Fruit fly (Drosophila melanogaster) whole organism, adult: Measurements from ENCODE around the gene onecut.

ENCODE experiments used
- CG11617 ChIP-seq: fragments of 200-800 bp; sonication (Bioruptor generic); optimal IDR thresholded peaks from 2 replicates; lab custom pipeline; 2017; ENCODE audit warnings: mild to moderate bottlenecking, missing biosample characterization, missing genetic modification reagents, missing genetic modification characterization
- CG12768 ChIP-seq: fragments of 200-800 bp; sonication (Bioruptor generic); optimal IDR thresholded peaks from 2 replicates; lab custom pipeline; 2017; ENCODE audit warnings: missing biosample characterization, missing genetic modification characterization, mild to moderate bottlenecking, moderate library complexity, missing genetic modification reagents
- CG14711 ChIP-seq: fragments of 200-800 bp; sonication (Bioruptor generic); optimal IDR thresholded peaks from 2 replicates; lab custom pipeline; 2018; ENCODE audit warnings: missing biosample characterization, mild to moderate bottlenecking, missing genetic modification characterization, moderate library complexity
- CG1620 ChIP-seq: fragments of 200-800 bp; sonication (Bioruptor generic); optimal IDR thresholded peaks from 2 replicates; lab custom pipeline; 2016; ENCODE audit warnings: missing biosample characterization, missing genetic modification characterization
- CG33017 ChIP-seq: fragments of 200-800 bp; sonication (Bioruptor generic); optimal IDR thresholded peaks from 2 replicates; lab custom pipeline; 2018; ENCODE audit warnings: missing biosample characterization, mild to moderate bottlenecking, missing genetic modification characterization, moderate library complexity
- CG5204 ChIP-seq: fragments of 200-800 bp; sonication (Bioruptor generic); optimal IDR thresholded peaks from 2 replicates; lab custom pipeline; 2016; ENCODE audit warnings: missing biosample characterization, missing genetic modification characterization
- CG7045 ChIP-seq: fragments of 200-800 bp; sonication (Bioruptor generic); optimal IDR thresholded peaks from 2 replicates; lab custom pipeline; 2017; ENCODE audit warnings: missing biosample characterization, mild to moderate bottlenecking, missing genetic modification characterization
- CG7101 ChIP-seq: fragments of 200-800 bp; sonication (Bioruptor generic); optimal IDR thresholded peaks from 2 replicates; lab custom pipeline; 2018; ENCODE audit warnings: missing biosample characterization, mild to moderate bottlenecking, missing genetic modification characterization, moderate library complexity
- Clk ChIP-seq: fragments of 200-800 bp; sonication (Bioruptor generic); optimal IDR thresholded peaks from 2 replicates; lab custom pipeline; 2017; ENCODE audit warnings: missing biosample characterization, missing genetic modification characterization
- Crg-1 ChIP-seq: fragments of 200-800 bp; sonication (Bioruptor generic); optimal IDR thresholded peaks from 2 replicates; lab custom pipeline; 2016; ENCODE audit warnings: missing biosample characterization, missing genetic modification characterization
- Hr96 ChIP-seq: fragments of 200-800 bp; sonication (Bioruptor generic); optimal IDR thresholded peaks from 2 replicates; lab custom pipeline; 2016; ENCODE audit warnings: missing biosample characterization, missing genetic modification characterization
- Mnt ChIP-seq: fragments of 200-800 bp; sonication (Bioruptor generic); optimal IDR thresholded peaks from 2 replicates; lab custom pipeline; 2016; ENCODE audit warnings: missing biosample characterization, mild to moderate bottlenecking, missing genetic modification characterization
- bab1 ChIP-seq: fragments of 200-800 bp; sonication (Bioruptor generic); optimal IDR thresholded peaks from 3 replicates; lab custom pipeline; 2019; ENCODE audit warnings: missing biosample characterization, mild to moderate bottlenecking, missing genetic modification characterization, moderate library complexity
- cic ChIP-seq: fragments of 200-800 bp; sonication (Bioruptor generic); optimal IDR thresholded peaks from 2 replicates; lab custom pipeline; 2017; ENCODE audit warnings: missing biosample characterization, mild to moderate bottlenecking, missing genetic modification characterization, moderate library complexity
- cnc ChIP-seq, 2 experiments: fragments of >200 bp; optimal IDR thresholded peaks; 2 replicates each; lab custom pipeline; 2017
- kay ChIP-seq: fragments of 200-800 bp; sonication (Bioruptor generic); peaks from one replicate; lab custom pipeline; 2016; ENCODE audit warnings: missing biosample characterization, missing genetic modification characterization, borderline replicate concordance
- ovo ChIP-seq: fragments of 200-800 bp; sonication (Bioruptor generic); optimal IDR thresholded peaks from 2 replicates; lab custom pipeline; 2016; ENCODE audit warnings: missing biosample characterization, missing genetic modification characterization
- pad ChIP-seq: fragments of 200-800 bp; sonication (Bioruptor generic); optimal IDR thresholded peaks from 3 replicates; lab custom pipeline; 2017; ENCODE audit warnings: missing biosample characterization, missing genetic modification characterization, mild to moderate bottlenecking, moderate library complexity, missing genetic modification reagents
- tj ChIP-seq: fragments of 200-800 bp; sonication (Bioruptor generic); optimal IDR thresholded peaks from 3 replicates; lab custom pipeline; 2017; ENCODE audit warnings: missing biosample characterization, mild to moderate bottlenecking, missing genetic modification characterization, moderate library complexity
- toe ChIP-seq: fragments of 200-800 bp; sonication (Bioruptor generic); optimal IDR thresholded peaks from 2 replicates; lab custom pipeline; 2016; ENCODE audit warnings: missing biosample characterization, missing genetic modification characterization

Gene onecut

DNA sequence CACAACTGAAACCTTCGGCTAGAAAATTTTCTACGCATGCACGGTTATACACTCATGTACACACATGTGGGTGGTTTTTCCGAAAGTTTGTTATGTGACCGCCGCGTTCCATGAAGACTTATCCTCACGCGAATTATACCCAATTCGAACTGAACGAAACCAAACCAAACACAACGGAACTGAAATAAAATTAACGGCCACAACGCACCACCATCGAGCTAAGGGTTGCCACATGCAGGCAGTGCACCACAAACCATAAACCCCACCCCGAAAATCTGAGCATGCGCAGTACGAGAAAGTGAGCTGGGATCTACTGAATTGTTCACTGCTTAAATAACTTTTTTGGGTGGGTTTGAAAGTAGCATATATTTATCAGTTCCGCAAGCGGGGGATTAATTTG, at the start of gene onecut:
TSS of gene onecut (minus strand) at position 152 of the 400 bp plus-strand sequence.
- TF ChIP-seq ovo (no peak), kay (GFP tag; lab: Kevin White, UChicago) (no peak), CG5204 (GFP tag; lab: Kevin White, UChicago) (no peak), CG1620 (GFP tag; lab: Kevin White, UChicago) (no peak), toe (GFP tag; lab: Kevin White, UChicago) (no peak), CG14711 (peak; percentile 51), Mnt (GFP tag; lab: Kevin White, UChicago) (no peak), Clk (GFP tag; lab: Kevin White, UChicago) (no peak), CG11617 (GFP tag; lab: Kevin White, UChicago) (no peak)

DNA sequence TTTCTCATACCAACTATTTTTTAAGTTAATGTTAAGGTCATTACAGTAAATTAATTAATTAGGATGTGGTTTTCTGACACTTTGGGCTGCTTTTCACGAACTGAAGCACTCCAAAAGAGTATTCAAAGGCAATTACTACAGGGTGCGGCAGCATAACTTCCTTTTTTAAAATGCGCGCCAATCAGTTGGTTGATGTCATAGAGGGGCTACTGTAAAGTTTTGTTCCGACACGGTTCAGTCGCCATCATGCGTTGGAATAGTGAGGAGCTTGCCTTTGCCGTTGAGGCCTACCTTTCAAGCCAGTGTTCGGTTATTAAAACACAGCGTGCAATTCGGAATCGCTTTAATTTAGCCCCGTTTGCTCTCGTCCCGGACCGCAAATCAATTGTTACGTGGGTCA, 39.9 kb upstream of the onecut start:
- TF ChIP-seq cnc (optimal IDR thresholded peaks at IDR 0.05; lab: Kevin White, UChicago), result no peak
- no peak for TF ChIP-seq CG5204 (GFP tag; lab: Kevin White, UChicago)
- no peak for TF ChIP-seq Hr96
- TF ChIP-seq CG7045 (GFP tag; lab: Kevin White, UChicago), result no peak
- no peak for TF ChIP-seq cic (GFP tag; lab: Kevin White, UChicago)
- no peak for TF ChIP-seq Clk (GFP tag; lab: Kevin White, UChicago)
- no peak for TF ChIP-seq ovo
- no peak for TF ChIP-seq CG12768 (GFP tag; lab: Kevin White, UChicago)
- TF ChIP-seq CG33017 (tag; lab: Kevin White, UChicago), result no peak
- TF ChIP-seq CG1620 (GFP tag; lab: Kevin White, UChicago), result no peak
- TF ChIP-seq Crg-1 (GFP tag; lab: Kevin White, UChicago), result no peak
- no peak for TF ChIP-seq kay (GFP tag; lab: Kevin White, UChicago)
- TF ChIP-seq CG11617 (GFP tag; lab: Kevin White, UChicago), result no peak
- no peak for TF ChIP-seq toe (GFP tag; lab: Kevin White, UChicago)
- TF ChIP-seq Mnt (GFP tag; lab: Kevin White, UChicago), result no peak
- no peak for TF ChIP-seq bab1 (GFP tag; lab: Kevin White, UChicago)

DNA sequence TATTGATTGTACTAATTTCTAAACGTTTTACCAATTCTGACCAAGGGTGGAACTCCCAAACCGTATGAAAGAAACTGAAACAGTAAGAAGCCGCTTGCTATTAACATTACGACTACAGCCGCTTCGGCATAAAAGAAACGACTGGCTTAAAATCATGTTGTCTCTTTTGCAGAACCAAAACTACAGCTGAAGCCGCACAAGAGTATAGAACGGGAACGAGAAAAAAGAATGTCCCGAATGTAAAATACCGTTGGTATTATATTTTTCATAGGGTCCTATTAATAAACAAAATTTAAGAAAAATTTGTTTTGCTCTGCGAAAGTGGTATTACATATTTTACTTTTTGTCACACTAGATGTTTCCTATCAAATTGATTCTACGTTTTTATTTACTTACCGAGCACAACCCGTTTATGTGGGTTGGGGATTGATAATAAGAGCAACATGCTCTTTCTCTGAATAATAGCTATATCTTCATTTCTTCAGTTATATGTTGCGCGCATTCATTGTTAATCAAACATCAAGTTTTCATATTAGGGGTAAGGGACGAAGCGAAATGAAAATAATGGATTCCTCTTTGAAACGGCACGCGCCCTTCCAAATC, 39.1 kb upstream of the onecut start, which contains the start of gene Ekar:
TSS of gene Ekar (minus strand) at position 143 of the 603 bp plus-strand sequence.
- TF ChIP-seq cic (GFP tag; lab: Kevin White, UChicago) (no peak), kay (GFP tag; lab: Kevin White, UChicago) (peak; percentile 72)

DNA sequence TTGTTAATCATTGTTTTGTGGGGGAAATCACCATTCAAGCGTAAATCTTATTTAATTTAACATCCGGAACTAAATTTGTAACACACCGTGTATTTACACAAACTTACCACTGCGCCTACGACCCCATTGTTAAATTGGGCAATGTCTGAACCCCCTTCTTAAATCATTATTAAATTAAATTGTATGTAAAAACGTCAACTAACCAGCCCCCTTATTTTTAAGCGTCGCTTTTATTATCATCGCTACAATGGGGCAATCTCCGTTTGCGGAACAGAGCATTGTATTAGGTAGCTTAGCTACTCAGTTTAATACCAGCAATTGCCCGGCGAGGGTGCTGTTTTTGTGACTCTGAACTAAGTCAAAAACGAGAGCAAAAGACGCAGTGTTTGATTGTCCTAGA, 21.9 kb upstream of the onecut start, which contains the start of gene Gat:
TSS of gene Gat (plus strand) at position 301 of the 400 bp plus-strand sequence.
- TF ChIP-seq toe (GFP tag; lab: Kevin White, UChicago) (no peak), CG7101 (tag; lab: Kevin White, UChicago) (no peak), Hr96 (no peak), CG1620 (GFP tag; lab: Kevin White, UChicago) (no peak), Crg-1 (GFP tag; lab: Kevin White, UChicago) (no peak), bab1 (GFP tag; lab: Kevin White, UChicago) (no peak), CG11617 (GFP tag; lab: Kevin White, UChicago) (no peak), CG12768 (GFP tag; lab: Kevin White, UChicago) (no peak), pad (no peak), CG33017 (tag; lab: Kevin White, UChicago) (no peak), CG14711 (no peak), CG7045 (GFP tag; lab: Kevin White, UChicago) (no peak), Mnt (GFP tag; lab: Kevin White, UChicago) (no peak), cnc (optimal IDR thresholded peaks at IDR 0.05; lab: Kevin White, UChicago) (no peak), Clk (GFP tag; lab: Kevin White, UChicago) (no peak), cic (GFP tag; lab: Kevin White, UChicago) (no peak), ovo (no peak), CG5204 (GFP tag; lab: Kevin White, UChicago) (no peak), kay (GFP tag; lab: Kevin White, UChicago) (no peak)

DNA sequence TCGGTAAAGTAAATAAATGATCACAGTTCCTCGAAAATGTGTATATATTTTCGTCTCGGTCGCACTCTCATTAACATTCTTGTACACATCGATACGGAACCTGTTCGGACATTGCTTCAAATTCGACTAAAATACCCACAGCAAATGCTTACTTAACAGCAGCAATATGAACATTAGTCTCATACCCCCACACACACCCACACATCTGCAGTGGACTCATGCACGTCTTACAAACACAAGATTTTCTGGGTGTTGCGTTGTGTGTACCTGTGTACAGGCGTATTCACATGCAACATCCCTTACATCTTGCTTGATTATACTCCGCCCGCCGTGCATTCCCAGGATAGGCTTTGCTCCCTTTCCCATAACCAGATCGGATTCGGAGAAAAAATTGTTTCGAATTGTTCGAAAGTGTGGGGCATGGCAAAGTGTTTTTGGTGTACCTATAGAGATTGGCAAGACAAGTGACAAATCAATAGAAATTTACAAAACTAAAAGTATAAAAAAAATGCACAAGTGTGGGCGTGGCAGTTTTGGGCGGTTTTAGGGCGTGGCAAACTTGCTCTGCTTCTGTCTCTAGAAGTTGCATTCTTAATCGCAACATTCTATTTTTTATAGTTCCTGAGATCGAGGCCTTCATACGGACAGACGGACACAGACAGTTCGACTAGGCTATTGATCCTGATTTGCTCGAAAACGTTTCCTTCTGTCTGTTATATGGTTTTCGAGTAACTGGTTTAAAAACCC, 18.6 kb upstream of the onecut start, which contains the start of gene mav:
TSS of gene mav (minus strand) at position 134 of the 747 bp plus-strand sequence.
- no peak for TF ChIP-seq CG14711
- TF ChIP-seq kay (GFP tag; lab: Kevin White, UChicago), result peak; percentile 74

DNA sequence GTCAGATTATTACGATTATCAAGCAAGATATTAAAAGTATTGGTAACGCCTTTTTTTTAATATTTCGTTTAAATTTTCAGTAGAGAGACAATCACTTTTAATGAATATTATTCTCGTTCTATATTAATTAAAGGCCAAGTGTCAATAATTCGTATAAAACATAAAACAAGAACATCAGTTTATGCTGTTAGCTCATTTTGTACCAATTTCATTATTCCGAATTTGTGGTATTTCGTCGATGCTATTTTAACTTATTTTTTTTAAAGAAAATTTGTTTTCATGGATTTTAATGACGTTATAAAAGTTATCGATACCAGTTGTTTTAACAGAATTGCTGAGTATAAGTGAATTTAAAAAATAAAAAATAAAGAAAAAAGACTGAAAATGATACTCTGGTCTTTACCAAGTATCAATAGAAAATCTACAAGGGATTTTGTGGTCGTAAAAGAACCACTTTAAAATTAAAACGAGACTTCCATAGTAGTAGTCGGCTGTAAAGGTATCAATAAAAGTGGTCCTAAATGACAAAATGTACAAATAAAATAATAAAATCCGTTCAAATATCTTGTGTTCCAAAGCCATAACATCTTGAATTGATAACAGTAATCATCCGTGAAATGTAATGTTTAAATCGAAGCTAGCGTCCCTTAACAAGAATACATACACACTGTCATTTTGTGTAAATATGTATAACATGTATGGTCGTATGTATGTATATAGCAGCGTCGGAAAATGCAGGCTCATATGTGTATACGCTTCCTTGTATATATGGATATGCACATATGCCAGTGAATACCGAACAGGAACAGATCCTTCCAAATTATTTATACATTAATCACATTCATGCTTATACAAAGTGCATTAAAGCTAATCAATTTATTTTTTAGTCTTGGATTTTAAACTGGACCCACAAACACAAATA, 3.2 kb upstream of the onecut start, which contains the start of gene Eph:
TSS of gene Eph (plus strand) at position 287 of the 922 bp plus-strand sequence.
- TF ChIP-seq pad, result no peak
- TF ChIP-seq tj, result peak; percentile 67
- no peak for TF ChIP-seq Clk (GFP tag; lab: Kevin White, UChicago)
- TF ChIP-seq Mnt (GFP tag; lab: Kevin White, UChicago), result no peak
- TF ChIP-seq CG33017 (tag; lab: Kevin White, UChicago), result no peak
- no peak for TF ChIP-seq CG7045 (GFP tag; lab: Kevin White, UChicago)
